Fruit fly (Drosophila melanogaster): ENCODE data around the gene robl22E.

robl22E gene

dm6 chr2L:2249578-2249977, 41.0 kb downstream of the robl22E start (continued):
- no peak for TF ChIP-seq lz (GFP tag; optimal IDR thresholded peaks at IDR 0.05)
- TF ChIP-seq Lpt (GFP tag; optimal IDR thresholded peaks at IDR 0.05): no peak
- TF ChIP-seq CG11294 (GFP tag; IDR thresholded peaks at IDR 0.05): no peak
- no peak for TF ChIP-seq dsx (GFP tag; optimal IDR thresholded peaks at IDR 0.05; ENCODE audit: poor library complexity, severe bottlenecking)
- TF ChIP-seq acj6 (GFP tag; optimal IDR thresholded peaks at IDR 0.05): peak; percentile 31
- TF ChIP-seq topi (GFP tag; optimal IDR thresholded peaks at IDR 0.05): no peak
- no peak for TF ChIP-seq CG16779 (tag; optimal IDR thresholded peaks at IDR 0.05)
- no peak for TF ChIP-seq fd59A (GFP tag; optimal IDR thresholded peaks at IDR 0.05)
- TF ChIP-seq Smox (GFP tag; optimal IDR thresholded peaks at IDR 0.05): no peak
- TF ChIP-seq eg (GFP tag; IDR thresholded peaks at IDR 0.05): 0 out of 3 replicates have a peak, but pooled peaks have one; percentile 25
- TF ChIP-seq CG34406 (GFP tag; optimal IDR thresholded peaks at IDR 0.05): no peak
- TF ChIP-seq Ets96B (tag; optimal IDR thresholded peaks at IDR 0.05): no peak
- TF ChIP-seq Blimp-1 (GFP tag; optimal IDR thresholded peaks at IDR 0.05): no peak

DNA sequence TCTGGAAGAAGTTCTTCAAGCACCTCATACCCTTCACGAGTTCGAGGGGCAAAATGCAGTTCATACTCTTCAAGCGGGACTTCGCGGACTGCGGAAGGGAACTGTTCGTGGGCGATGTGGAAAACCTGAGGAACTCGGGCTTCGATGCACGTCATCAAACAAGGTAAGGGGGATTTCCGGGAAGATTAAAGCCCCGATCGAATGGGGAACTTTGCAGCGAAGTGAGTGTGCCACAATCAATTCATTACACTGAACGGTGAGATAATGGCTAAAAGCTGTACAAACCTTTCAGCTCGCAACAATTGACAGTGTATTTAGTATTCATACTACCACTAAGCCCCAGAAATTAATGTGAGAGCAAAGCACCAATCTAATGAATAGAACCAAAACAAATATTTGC, 47.8 kb downstream of the robl22E start:
- TF ChIP-seq Blimp-1 (GFP tag; optimal IDR thresholded peaks at IDR 0.05) (no peak), pdm3 (GFP tag; optimal IDR thresholded peaks at IDR 0.05) (no peak), acj6 (GFP tag; optimal IDR thresholded peaks at IDR 0.05) (no peak), Eip93F (GFP tag; optimal IDR thresholded peaks at IDR 0.05) (no peak), Eip78C (GFP tag) (no peak), CG8319 (GFP tag; optimal IDR thresholded peaks at IDR 0.05) (no peak), esn (GFP tag; optimal IDR thresholded peaks at IDR 0.05) (no peak), fd59A (GFP tag; optimal IDR thresholded peaks at IDR 0.05) (no peak), CG6276 (GFP tag; optimal IDR thresholded peaks at IDR 0.05) (no peak), CG4318 (GFP tag; optimal IDR thresholded peaks at IDR 0.05) (no peak), CG8119 (GFP tag; IDR thresholded peaks at IDR 0.05) (no peak), Sox15 (GFP tag; optimal IDR thresholded peaks at IDR 0.05) (no peak), Sox14 (GFP tag; optimal IDR thresholded peaks at IDR 0.05) (no peak)

DNA sequence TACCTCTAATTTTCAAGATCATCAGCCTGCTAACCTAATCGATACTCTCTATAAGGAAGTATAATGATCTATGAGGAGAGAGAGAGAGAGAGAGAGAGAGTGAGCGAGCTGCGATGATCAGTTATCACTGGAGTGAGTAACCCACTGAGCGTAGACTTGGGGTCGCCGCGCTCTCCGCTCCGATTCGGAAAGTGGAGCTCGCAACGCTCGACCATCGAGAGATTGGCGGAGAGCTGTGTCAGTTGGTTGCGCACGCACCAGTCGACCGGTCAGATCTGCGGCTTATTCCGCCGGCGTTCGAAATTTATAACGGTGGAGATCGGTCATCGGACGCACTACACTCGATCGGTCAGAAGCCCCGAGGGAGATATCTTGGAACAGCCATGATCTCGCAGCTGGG, 48.4 kb downstream of the robl22E start, which contains the start of gene CG4267:
CG4267 (plus strand) TSS at position 240 of the 400 bp plus-strand sequence.
- TF ChIP-seq svp (GFP tag) (peak; percentile 93), eg (GFP tag; IDR thresholded peaks at IDR 0.05) (0 out of 3 replicates have a peak, but pooled peaks have one; percentile 25), CG6163 (GFP tag; IDR thresholded peaks at IDR 0.05) (peak; percentile 44; the same call in 1 of the 3 replicates), CG15336 (GFP tag; IDR thresholded peaks at IDR 0.05) (no peak), Eip78C (GFP tag) (peak; percentile 64), Hr38 (GFP tag; optimal IDR thresholded peaks at IDR 0.05) (no peak), fd59A (GFP tag; optimal IDR thresholded peaks at IDR 0.05) (no peak)

DNA sequence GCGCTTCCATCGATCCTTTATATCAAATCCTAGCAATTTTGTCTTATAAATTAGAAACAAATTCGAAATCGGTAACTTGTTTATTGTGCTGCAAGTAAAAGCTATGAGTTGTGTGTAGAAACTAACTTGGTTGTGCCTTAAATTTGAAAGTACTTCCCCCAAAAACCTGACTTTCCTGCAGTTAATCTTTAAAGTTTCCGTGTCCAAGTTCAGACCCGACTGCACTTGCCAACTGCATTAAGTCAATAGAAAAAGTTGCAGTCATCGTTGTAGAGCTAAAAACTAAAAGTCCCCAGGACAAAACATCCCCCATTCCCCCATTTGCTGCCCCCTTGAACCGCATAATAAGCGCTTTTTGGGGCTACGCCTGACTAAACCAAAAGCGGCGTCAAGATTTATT, 50.0 kb downstream of the robl22E start, which contains the start of gene Tengl1:
Tengl1 (minus strand) TSS at position 101 of the 400 bp plus-strand sequence.
- TF ChIP-seq Eip78C (GFP tag) (no peak), cyc (GFP tag; optimal IDR thresholded peaks at IDR 0.05) (no peak), CG32006 (GFP tag; optimal IDR thresholded peaks at IDR 0.05) (no peak), Blimp-1 (GFP tag; optimal IDR thresholded peaks at IDR 0.05) (no peak), salr (GFP tag; optimal IDR thresholded peaks at IDR 0.05) (no peak), CG10631 (GFP tag; optimal IDR thresholded peaks at IDR 0.05) (no peak), CG7368 (GFP tag; optimal IDR thresholded peaks at IDR 0.05) (no peak), CG1621 (tag; optimal IDR thresholded peaks at IDR 0.05) (no peak), Met (GFP tag; optimal IDR thresholded peaks at IDR 0.05) (no peak), vri (GFP tag; optimal IDR thresholded peaks at IDR 0.05) (no peak), Smox (GFP tag; optimal IDR thresholded peaks at IDR 0.05) (no peak), CG11762 (GFP tag; optimal IDR thresholded peaks at IDR 0.05; ENCODE audit: insufficient read depth) (no peak), CG3032 (tag; optimal IDR thresholded peaks at IDR 0.05) (no peak), CG4318 (GFP tag; optimal IDR thresholded peaks at IDR 0.05) (no peak), Hr38 (GFP tag; optimal IDR thresholded peaks at IDR 0.05) (no peak), Lpt (GFP tag; optimal IDR thresholded peaks at IDR 0.05) (no peak), CG8632 (GFP tag; optimal IDR thresholded peaks at IDR 0.05) (no peak), net (GFP tag; optimal IDR thresholded peaks at IDR 0.05) (no peak), eg (GFP tag; IDR thresholded peaks at IDR 0.05) (no peak)

Measured in whole organism, prepupa.